Fruit fly (Drosophila melanogaster) whole organism, embryonic: ENCODE measurements around the gene Theg.

ENCODE experiments used
- Asciz ChIP-seq: fragments of 200-800 bp; sonication (Bioruptor generic); optimal IDR thresholded peaks from 2 replicates; lab custom pipeline; 2017; ENCODE audit warnings: missing biosample characterization, mild to moderate bottlenecking, missing genetic modification characterization, missing genetic modification reagents
- Awh ChIP-seq: fragments of 200-800 bp; sonication (Bioruptor generic); IDR thresholded peaks from 2 replicates; pipeline ENCODE4, ENCODE4 v1.3.6; 2022; ENCODE audit warnings: missing biosample characterization, missing genetic modification characterization
- CG10274 ChIP-seq: fragments of 200-800 bp; sonication (Bioruptor generic); optimal IDR thresholded peaks from 3 replicates; lab custom pipeline; 2017; ENCODE audit warnings: missing biosample characterization, mild to moderate bottlenecking, missing genetic modification characterization
- CG10431 ChIP-seq: fragments of 200-800 bp; sonication (Bioruptor generic); optimal IDR thresholded peaks from 3 replicates; lab custom pipeline; 2018; ENCODE audit warnings: missing biosample characterization, mild to moderate bottlenecking, missing genetic modification characterization
- CG12942 ChIP-seq: fragments of 200-800 bp; sonication (Bioruptor generic); optimal IDR thresholded peaks from 3 replicates; lab custom pipeline; 2016; ENCODE audit warnings: missing biosample characterization, missing genetic modification characterization
- CG13123 ChIP-seq: fragments of 200-800 bp; sonication (Bioruptor generic); optimal IDR thresholded peaks from 2 replicates; lab custom pipeline; 2016; ENCODE audit warnings: missing biosample characterization, missing genetic modification characterization
- CG13775 ChIP-seq: fragments of 200-800 bp; sonication (Bioruptor generic); optimal IDR thresholded peaks from 3 replicates; lab custom pipeline; 2017; ENCODE audit warnings: missing biosample characterization, mild to moderate bottlenecking, missing genetic modification characterization
- CG17829 ChIP-seq: fragments of 200-800 bp; optimal IDR thresholded peaks from 2 replicates; lab custom pipeline; 2019; ENCODE audit warnings: missing biosample characterization, mild to moderate bottlenecking, missing genetic modification characterization, moderate library complexity
- CG18011 ChIP-seq: fragments of 200-800 bp; sonication (Bioruptor generic); optimal IDR thresholded peaks from 2 replicates; lab custom pipeline; 2017; ENCODE audit warnings: missing biosample characterization, missing genetic modification characterization, mild to moderate bottlenecking, moderate library complexity, missing genotype
- CG18476 ChIP-seq: fragments of 200-800 bp; sonication (Bioruptor generic); optimal IDR thresholded peaks from 2 replicates; lab custom pipeline; 2016; ENCODE audit warnings: missing biosample characterization, mild to moderate bottlenecking, missing genetic modification characterization
- CG2116 ChIP-seq: fragments of 200-800 bp; sonication (Bioruptor generic); optimal IDR thresholded peaks from 3 replicates; lab custom pipeline; 2018; ENCODE audit warnings: missing biosample characterization, mild to moderate bottlenecking, missing genetic modification characterization
- CG2129 ChIP-seq: fragments of 200-800 bp; sonication (Bioruptor generic); IDR thresholded peaks from 2 replicates; pipeline ENCODE4 v1.3.6; 2022; ENCODE audit warnings: missing biosample characterization, missing genetic modification characterization; ENCODE audit not compliant: partially characterized antibody
- CG3163 ChIP-seq: fragments of 200-800 bp; sonication (Bioruptor generic); optimal IDR thresholded peaks from 3 replicates; lab custom pipeline; 2016; ENCODE audit warnings: missing biosample characterization, missing genetic modification characterization
- CG32767 ChIP-seq: fragments of 200-800 bp; sonication (Bioruptor generic); IDR thresholded peaks from 2 replicates; pipeline ENCODE4 v1.3.6; 2022; ENCODE audit warnings: missing biosample characterization, missing genetic modification characterization
- CG3847 ChIP-seq: fragments of 200-800 bp; sonication (Bioruptor generic); IDR thresholded peaks from 2 replicates; pipeline ENCODE4 v1.3.6; 2022; ENCODE audit warnings: missing biosample characterization, missing genetic modification characterization
- CG4707 ChIP-seq: fragments of 200-800 bp; sonication (Bioruptor generic); optimal IDR thresholded peaks from 2 replicates; lab custom pipeline; 2018; ENCODE audit warnings: missing biosample characterization, mild to moderate bottlenecking, missing genetic modification characterization, moderate library complexity
- CG5180 ChIP-seq: fragments of 200-800 bp; sonication (Bioruptor generic); optimal IDR thresholded peaks from 3 replicates; lab custom pipeline; 2017; ENCODE audit warnings: missing biosample characterization, missing genetic modification characterization, mild to moderate bottlenecking, moderate library complexity, missing genetic modification reagents
- Dll ChIP-seq: fragments of 200-800 bp; sonication (Bioruptor generic); IDR thresholded peaks from 4 replicates; pipeline ENCODE4 v1.3.6; 2022; ENCODE audit warnings: missing biosample characterization, missing genetic modification characterization; ENCODE audit not compliant: partially characterized antibody
- MESR4 ChIP-seq: fragments of 200-800 bp; sonication (Bioruptor generic); optimal IDR thresholded peaks from 2 replicates; lab custom pipeline; 2018; ENCODE audit warnings: missing biosample characterization, mild to moderate bottlenecking, missing genetic modification characterization, moderate library complexity
- Max ChIP-seq: fragments of 200-800 bp; sonication (Bioruptor generic); optimal IDR thresholded peaks from 2 replicates; lab custom pipeline; 2016; ENCODE audit warnings: missing biosample characterization, mild to moderate bottlenecking, missing genetic modification characterization
- Mes4 ChIP-seq: fragments of 200-800 bp; sonication (Bioruptor generic); optimal IDR thresholded peaks from 2 replicates; lab custom pipeline; 2016; ENCODE audit warnings: missing biosample characterization, missing genetic modification characterization
- NC2α ChIP-seq: fragments of 200-800 bp; sonication (Bioruptor generic); optimal IDR thresholded peaks from 2 replicates; lab custom pipeline; 2016; ENCODE audit warnings: missing biosample characterization, missing genetic modification characterization
- Neu2 ChIP-seq: fragments of 200-800 bp; sonication (Bioruptor generic); optimal IDR thresholded peaks from 3 replicates; lab custom pipeline; 2016; ENCODE audit warnings: missing biosample characterization, missing genetic modification characterization, borderline replicate concordance
- Nf-YC ChIP-seq: fragments of 200-800 bp; optimal IDR thresholded peaks from 3 replicates; lab custom pipeline; 2019; ENCODE audit warnings: missing biosample characterization, mild to moderate bottlenecking, missing genetic modification characterization, moderate library complexity
- Oli ChIP-seq: fragments of 200-800 bp; sonication (Bioruptor generic); optimal IDR thresholded peaks from 2 replicates; lab custom pipeline; 2018; ENCODE audit warnings: missing biosample characterization, mild to moderate bottlenecking, missing genetic modification characterization, moderate library complexity
- Rfx ChIP-seq: fragments of 200-800 bp; sonication (Bioruptor generic); IDR thresholded peaks from 2 replicates; pipeline ENCODE4 v1.3.6; 2022; ENCODE audit warnings: missing biosample characterization, missing genetic modification characterization
- Six4 ChIP-seq: fragments of 200-800 bp; sonication (Bioruptor generic); optimal IDR thresholded peaks from 2 replicates; lab custom pipeline; 2016; ENCODE audit warnings: missing biosample characterization, missing genetic modification characterization
- Sry-β ChIP-seq: fragments of 200-800 bp; sonication (Bioruptor generic); optimal IDR thresholded peaks from 2 replicates; lab custom pipeline; 2018; ENCODE audit warnings: missing biosample characterization, mild to moderate bottlenecking, missing genetic modification characterization, moderate library complexity
- Ssrp ChIP-seq: fragments of 200-800 bp; sonication (Bioruptor generic); optimal IDR thresholded peaks from 2 replicates; lab custom pipeline; 2018; ENCODE audit warnings: missing biosample characterization, mild to moderate bottlenecking, missing genetic modification characterization, moderate library complexity
- Usf ChIP-seq: fragments of 200-800 bp; sonication (Bioruptor generic); optimal IDR thresholded peaks from 2 replicates; lab custom pipeline; 2017; ENCODE audit warnings: missing genotype, missing biosample characterization, missing genetic modification characterization
- bab2 ChIP-seq: fragments of 200-800 bp; sonication (Bioruptor generic); optimal IDR thresholded peaks from 2 replicates; lab custom pipeline; 2016; ENCODE audit warnings: missing biosample characterization, missing genetic modification characterization
- bsh ChIP-seq, 2 experiments: fragments of 200-800 bp; sonication (Bioruptor generic); optimal IDR thresholded peaks; 2 replicates each; lab custom pipeline; 2017 to 2018; ENCODE audit warnings: mild to moderate bottlenecking in 2 of 2, missing biosample characterization in 2 of 2, missing genetic modification characterization in 2 of 2, moderate library complexity in 1 of 2
- cwo ChIP-seq: fragments of 200-800 bp; sonication (Bioruptor generic); optimal IDR thresholded peaks from 3 replicates; lab custom pipeline; 2017; ENCODE audit warnings: missing biosample characterization, missing genetic modification characterization, mild to moderate bottlenecking, moderate library complexity, missing genetic modification reagents
- en ChIP-seq: fragments of 200-800 bp; sonication (Bioruptor generic); optimal IDR thresholded peaks from 2 replicates; lab custom pipeline; 2016; ENCODE audit warnings: missing biosample characterization, missing genetic modification characterization
- eve ChIP-seq, 2 experiments: fragments of >200 bp; optimal IDR thresholded peaks; 2 replicates each; lab custom pipeline; 2017; ENCODE audit warnings: missing biosample characterization in 2 of 2, missing genetic modification characterization in 2 of 2
- fd102C ChIP-seq: fragments of 200-800 bp; sonication (Bioruptor generic); optimal IDR thresholded peaks from 2 replicates; lab custom pipeline; 2018; ENCODE audit warnings: missing biosample characterization, mild to moderate bottlenecking, missing genetic modification characterization, moderate library complexity
- fu2 ChIP-seq: fragments of 200-800 bp; sonication (Bioruptor generic); optimal IDR thresholded peaks from 2 replicates; lab custom pipeline; 2016; ENCODE audit warnings: missing biosample characterization, missing genetic modification characterization
- lmd ChIP-seq: fragments of 200-800 bp; sonication (Bioruptor generic); IDR thresholded peaks from 2 replicates; pipeline ENCODE4 v1.3.6; 2022; ENCODE audit warnings: missing biosample characterization, missing genetic modification characterization
- maf-S ChIP-seq: fragments of 200-800 bp; sonication (Bioruptor generic); optimal IDR thresholded peaks from 2 replicates; lab custom pipeline; 2016; ENCODE audit warnings: missing biosample characterization, missing genetic modification characterization
- mam ChIP-seq: fragments of 200-800 bp; sonication (Bioruptor generic); optimal IDR thresholded peaks from 3 replicates; lab custom pipeline; 2016; ENCODE audit warnings: missing biosample characterization, missing genetic modification characterization
- nerfin-2 ChIP-seq: fragments of 200-800 bp; sonication (Bioruptor generic); IDR thresholded peaks from 2 replicates; pipeline ENCODE4 v1.3.6; 2022; ENCODE audit warnings: missing biosample characterization, missing genetic modification characterization; ENCODE audit not compliant: partially characterized antibody
- pzg ChIP-seq: fragments of 200-800 bp; sonication (Bioruptor generic); optimal IDR thresholded peaks from 3 replicates; lab custom pipeline; 2018; ENCODE audit warnings: missing biosample characterization, mild to moderate bottlenecking, missing genetic modification characterization, moderate library complexity
- ro ChIP-seq: fragments of 200-800 bp; sonication (Bioruptor generic); IDR thresholded peaks from 2 replicates; pipeline ENCODE4 v1.3.6; 2022; ENCODE audit warnings: missing biosample characterization, missing genetic modification characterization
- sisA ChIP-seq: fragments of 200-800 bp; sonication (Bioruptor generic); IDR thresholded peaks from 2 replicates; pipeline ENCODE4 v1.3.6; 2022; ENCODE audit warnings: missing biosample characterization, missing genetic modification characterization
- ssp ChIP-seq: fragments of 200-800 bp; sonication (Bioruptor generic); IDR thresholded peaks from 2 replicates; pipeline ENCODE4 v1.3.6; 2022; ENCODE audit warnings: missing biosample characterization, missing genetic modification characterization
- tll ChIP-seq, 2 experiments: fragments of 200-800 bp in 1 of 2; fragments of >200 bp in 1 of 2; sonication (Bioruptor generic) in 1 of 2; optimal IDR thresholded peaks; 2 replicates each; lab custom pipeline; 2017 to 2019; ENCODE audit warnings: missing biosample characterization in 2 of 2, missing genetic modification characterization in 2 of 2, mild to moderate bottlenecking in 1 of 2, moderate library complexity in 1 of 2
- toy ChIP-seq: fragments of 200-800 bp; sonication (Bioruptor generic); IDR thresholded peaks from 2 replicates; pipeline ENCODE4 v1.3.6; 2022; ENCODE audit warnings: missing biosample characterization, missing genetic modification characterization
- trem ChIP-seq: fragments of 200-800 bp; optimal IDR thresholded peaks from 3 replicates; lab custom pipeline; 2019; ENCODE audit warnings: missing biosample characterization, mild to moderate bottlenecking, missing genetic modification characterization, moderate library complexity
- ttk ChIP-seq: fragments of 200-800 bp; sonication (Bioruptor generic); IDR thresholded peaks from 2 replicates; pipeline ENCODE4 v2.1.2; 2022; ENCODE audit warnings: missing biosample characterization, missing genetic modification characterization
- z ChIP-seq: fragments of 200-800 bp; sonication (Bioruptor generic); IDR thresholded peaks from 3 replicates; pipeline ENCODE4 v1.3.6; 2022; ENCODE audit warnings: missing biosample characterization, missing genetic modification characterization

Theg gene

DNA sequence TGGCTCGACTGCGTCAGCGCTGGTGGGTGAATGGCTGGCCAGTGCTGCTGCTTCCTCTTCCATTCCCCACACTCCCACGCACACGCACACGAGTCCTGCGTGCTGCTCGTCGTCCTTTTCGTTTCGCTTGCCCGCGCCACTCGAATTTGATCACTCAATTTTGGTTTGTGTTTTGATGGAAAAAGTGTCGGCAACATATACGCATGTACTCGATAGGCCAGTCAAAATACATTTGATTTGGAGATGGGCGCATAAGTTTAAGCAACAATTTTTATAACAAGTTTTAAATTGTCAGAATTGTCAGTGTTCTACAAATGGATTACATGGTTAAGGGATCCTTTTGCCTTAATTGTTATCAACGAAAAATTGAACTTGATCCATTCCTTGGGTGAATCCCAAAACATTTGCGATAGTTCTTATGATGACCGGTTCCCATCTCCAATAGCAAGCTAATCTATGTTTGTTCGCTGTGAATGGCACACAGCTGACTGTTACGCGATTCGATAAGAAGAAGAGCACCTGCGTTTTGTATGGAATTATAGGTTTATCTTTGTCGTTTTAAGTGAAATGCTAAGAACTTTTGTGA lies 8.6 kb downstream of the Theg start, which contains the start of the genes Mitofilin and mRpL35 (continued):
- no peak for TF ChIP-seq CG5180 (GFP tag; lab: Kevin White, UChicago)
- TF ChIP-seq z, result no peak
- no peak for TF ChIP-seq bab2 (GFP tag; lab: Kevin White, UChicago)
- TF ChIP-seq Oli (tag; lab: Kevin White, UChicago), result peak; percentile 10
- peak; percentile 27 for TF ChIP-seq CG13775 (GFP tag; lab: Kevin White, UChicago)
- no peak for TF ChIP-seq Awh (GFP tag; lab: Robert Waterston, UW)
- TF ChIP-seq ttk (GFP tag; lab: Robert Waterston, UW), result no peak
- TF ChIP-seq sisA (GFP tag; lab: Robert Waterston, UW), result no peak
- peak in 1 of 2 experiments; percentile 59 for TF ChIP-seq tll (GFP tag; optimal IDR thresholded peaks at IDR 0.05; lab: Kevin White, UChicago)
- no peak for TF ChIP-seq eve (GFP tag; optimal IDR thresholded peaks at IDR 0.05; lab: Kevin White, UChicago)
- TF ChIP-seq CG3847, result no peak
- peak; percentile 44 for TF ChIP-seq fu2 (GFP tag; lab: Kevin White, UChicago)
- TF ChIP-seq mam, result peak; percentile 58
- TF ChIP-seq bsh (GFP tag; optimal IDR thresholded peaks at IDR 0.05; lab: Kevin White, UChicago), result no peak
- no peak for TF ChIP-seq en (GFP tag; lab: Kevin White, UChicago)
- TF ChIP-seq Max, result peak; percentile 42
- TF ChIP-seq CG13123, result peak; percentile 1
- no peak for TF ChIP-seq CG4707 (GFP tag; lab: Kevin White, UChicago)
- peak; percentile 5 for TF ChIP-seq Six4 (GFP tag; lab: Kevin White, UChicago)
- TF ChIP-seq CG17829, result peak; percentile 39
- no peak for TF ChIP-seq CG10274 (GFP tag; lab: Kevin White, UChicago)
- peak; percentile 31 for TF ChIP-seq maf-S
- TF ChIP-seq fd102C, result no peak
- no peak for TF ChIP-seq CG10431 (GFP tag; lab: Kevin White, UChicago)
- TF ChIP-seq ssp (GFP tag; lab: Robert Waterston, UW), result no peak
- no peak for TF ChIP-seq nerfin-2 (GFP tag; lab: Robert Waterston, UW)
- no peak for TF ChIP-seq Mes4 (GFP tag; lab: Kevin White, UChicago)
- peak; percentile 35; the same call in 1 of the 2 replicates for TF ChIP-seq lmd (GFP tag; lab: Robert Waterston, UW)
- no peak for TF ChIP-seq NC2α (GFP tag; lab: Kevin White, UChicago)
- TF ChIP-seq trem (tag; lab: Kevin White, UChicago), result peak; percentile 6
- no peak for TF ChIP-seq cwo (GFP tag; lab: Kevin White, UChicago)
- TF ChIP-seq ro (GFP tag; lab: Robert Waterston, UW), result no peak
- peak; percentile 66 for TF ChIP-seq Dll (GFP tag; lab: Robert Waterston, UW)
- TF ChIP-seq Nf-YC (tag; lab: Kevin White, UChicago), result peak; percentile 48
- TF ChIP-seq toy, result no peak
- TF ChIP-seq CG2129 (GFP tag; lab: Robert Waterston, UW), result no peak
- no peak for TF ChIP-seq CG32767
- peak; percentile 50 for TF ChIP-seq pzg (GFP tag; lab: Kevin White, UChicago)
- TF ChIP-seq CG2116 (GFP tag; lab: Kevin White, UChicago), result peak; percentile 43
- no peak for TF ChIP-seq Usf (GFP tag; lab: Kevin White, UChicago)
- no peak for TF ChIP-seq Asciz
- peak; percentile 10 for TF ChIP-seq Ssrp (tag; lab: Kevin White, UChicago)
- TF ChIP-seq CG3163, result peak; percentile 10
- peak; percentile 43; the same call in 1 of the 2 replicates for TF ChIP-seq Rfx
- peak; percentile 64 for TF ChIP-seq CG18011 (GFP tag; lab: Kevin White, UChicago)
- peak; percentile 34 for TF ChIP-seq MESR4
- TF ChIP-seq CG18476, result no peak
- TF ChIP-seq Sry-β (GFP tag; lab: Kevin White, UChicago), result peak; percentile 49
- TF ChIP-seq CG12942 (GFP tag; lab: Kevin White, UChicago), result peak; percentile 4
- no peak for TF ChIP-seq Neu2
